Worm (Caenorhabditis elegans) whole organism, L1 larva: ENCODE measurements around the gene sra-32.

Experiments used
- fkh-10 ChIP-seq: sonication (generic microtip); optimal IDR thresholded peaks from 2 replicates; lab custom pipeline; 2017; ENCODE audit warnings: missing biosample characterization, missing genetic modification reagents, missing genetic modification characterization
- fos-1 ChIP-seq: fragments of 150-350 bp; optimal IDR thresholded peaks from 2 replicates; lab custom pipeline; 2014; ENCODE audit warnings: missing biosample characterization, missing genetic modification characterization
- isw-1 ChIP-seq: fragments of 200-800 bp; sonication (Bioruptor generic); IDR thresholded peaks from 2 replicates; pipeline ENCODE4 v1.3.6; 2022; ENCODE audit warnings: missing genetic modification characterization, missing compliant biosample characterization
- nhr-28 ChIP-seq: fragments of 150-350 bp; optimal IDR thresholded peaks from 2 replicates; lab custom pipeline; 2014; ENCODE audit warnings: missing biosample characterization, missing genetic modification characterization
- nhr-77 ChIP-seq: fragments of 150-350 bp; optimal IDR thresholded peaks from 2 replicates; lab custom pipeline; 2014; ENCODE audit warnings: missing biosample characterization, missing genetic modification characterization

DNA sequence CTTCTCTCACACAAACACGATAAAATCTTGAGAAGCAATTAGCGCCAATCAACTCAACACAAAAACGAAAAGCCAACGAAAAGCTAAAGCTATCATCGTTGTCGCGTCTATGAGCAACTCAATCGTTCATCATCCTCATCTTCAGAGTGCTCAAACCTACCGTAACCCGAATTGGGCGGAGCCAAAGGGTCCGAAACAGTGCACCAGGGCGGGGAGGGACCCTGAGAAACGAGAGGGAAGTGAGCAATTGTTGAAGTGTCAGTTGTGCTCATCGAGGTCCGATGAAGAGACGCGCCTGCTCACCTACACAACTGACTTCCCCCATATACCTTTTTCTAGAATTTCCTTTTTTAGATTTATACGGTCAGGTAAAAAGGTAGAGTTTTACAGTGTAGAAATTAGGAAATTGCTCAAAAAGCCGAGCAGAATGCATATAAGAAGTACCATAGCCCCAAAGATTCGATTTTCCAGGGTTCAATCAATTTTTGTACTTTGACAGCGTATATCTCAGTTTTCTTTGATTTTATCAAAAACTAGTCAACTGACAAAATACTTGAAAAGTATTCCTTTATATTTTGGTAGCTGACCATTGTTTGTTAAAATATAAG lies 13.4 kb downstream of the sra-32 start, which contains the start of gene hlh-1:
- TF ChIP-seq nhr-28 (tag; lab: Kevin White, UChicago) (no peak), isw-1 (GFP tag; lab: Robert Waterston, UW) (no peak), fos-1 (tag; lab: Kevin White, UChicago) (no peak), fkh-10 (GFP tag; lab: Kevin White, UChicago) (no peak), nhr-77 (tag; lab: Kevin White, UChicago) (no peak)
